Fruit fly (Drosophila melanogaster) S2 (cell line): ENCODE data around the gene CG6443.

Experiments
- CG8478 ChIP-seq: fragments of >200 bp; optimal IDR thresholded peaks from 2 replicates; lab custom pipeline; 2018
- CTCF ChIP-seq, 2 experiments: fragments of >200 bp; optimal IDR thresholded peaks; 2 replicates each; lab custom pipeline; 2018

- TF ChIP-seq CTCF (optimal IDR thresholded peaks at IDR 0.05; lab: Kevin White, UChicago) (no peak), CG8478 (lab: Kevin White, UChicago) (no peak)
Measured at dm6 chr2L:10711221-10711620, 17.6 kb upstream of the CG6443 start.
